Fruit fly (Drosophila melanogaster): ENCODE measurements around the gene Nha1.

Gene Nha1

DNA sequence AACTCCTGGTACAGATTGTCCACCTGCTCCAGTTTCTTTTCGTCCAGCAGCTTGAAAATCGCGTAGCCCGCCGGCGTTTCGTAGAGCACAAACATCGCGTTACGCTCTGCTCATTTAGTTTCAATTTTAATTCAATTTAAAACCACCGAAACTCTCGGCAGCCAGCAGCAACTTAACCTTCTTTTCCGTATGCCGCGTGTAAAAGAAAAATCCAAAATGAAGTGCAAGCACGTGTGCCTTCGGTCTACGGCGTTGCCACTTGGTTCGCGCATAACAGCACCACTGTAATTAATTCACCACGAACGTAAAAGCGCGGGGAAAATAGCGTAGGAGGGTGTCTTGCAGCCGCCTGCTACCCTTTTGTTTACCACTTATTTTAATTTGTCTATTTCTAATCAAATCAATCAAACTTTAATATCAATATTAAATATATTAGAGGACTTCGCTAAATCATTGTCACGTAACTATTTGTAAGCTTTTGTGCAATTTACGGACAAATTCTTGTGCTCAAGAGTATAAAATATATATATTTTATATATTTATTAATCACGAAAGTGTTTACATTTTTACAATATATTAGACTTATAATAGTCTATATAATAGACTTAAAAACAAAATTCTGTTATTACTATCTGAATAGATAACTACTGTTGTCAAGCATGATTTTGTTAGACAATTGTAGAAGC, 48.5 kb upstream of the Nha1 start, which contains the start of gene nop5 (continued):
- no peak for TF ChIP-seq knrl (GFP tag; IDR thresholded peaks at IDR 0.05; ENCODE audit: partially characterized antibody)
- no peak for TF ChIP-seq danr (GFP tag; IDR thresholded peaks at IDR 0.05)
- no peak for TF ChIP-seq Neu2 (GFP tag; optimal IDR thresholded peaks at IDR 0.05; ENCODE audit: borderline replicate concordance)
- no peak for TF ChIP-seq Hsf (GFP tag; optimal IDR thresholded peaks at IDR 0.05)
- TF ChIP-seq CG12744 (GFP tag; optimal IDR thresholded peaks at IDR 0.05), result no peak
- TF ChIP-seq CG15073 (GFP tag; optimal IDR thresholded peaks at IDR 0.05), result no peak
- no peak for TF ChIP-seq CG11696 (GFP tag; IDR thresholded peaks at IDR 0.05)
- TF ChIP-seq CG8359 (GFP tag; optimal IDR thresholded peaks at IDR 0.05; ENCODE audit: borderline replicate concordance), result peak; percentile 20
- TF ChIP-seq fru (optimal IDR thresholded peaks at IDR 0.05), result no peak
- no peak for TF ChIP-seq H2.0 (GFP tag; IDR thresholded peaks at IDR 0.05)
- TF ChIP-seq CG31224 (GFP tag; IDR thresholded peaks at IDR 0.05), result no peak
- peak; percentile 81 for TF ChIP-seq CG9727 (GFP tag; optimal IDR thresholded peaks at IDR 0.05)
- TF ChIP-seq ATbp (GFP tag; optimal IDR thresholded peaks at IDR 0.05), result no peak
- TF ChIP-seq emc (GFP tag; optimal IDR thresholded peaks at IDR 0.05), result no peak
- TF ChIP-seq CG13123 (GFP tag; optimal IDR thresholded peaks at IDR 0.05), result peak; percentile 18
- no peak for TF ChIP-seq CG9876 (GFP tag; optimal IDR thresholded peaks at IDR 0.05)
- TF ChIP-seq CG2678 (tag; optimal IDR thresholded peaks at IDR 0.05), result peak; percentile 89
- no peak for TF ChIP-seq CG14441 (GFP tag; IDR thresholded peaks at IDR 0.05)
- peak; percentile 88 for TF ChIP-seq CG18262 (tag; optimal IDR thresholded peaks at IDR 0.05)
- TF ChIP-seq vfl (GFP tag; optimal IDR thresholded peaks at IDR 0.05), result no peak
- TF ChIP-seq chn (GFP tag; optimal IDR thresholded peaks at IDR 0.05), result no peak
- TF ChIP-seq onecut (GFP tag; IDR thresholded peaks at IDR 0.05), result 0 out of 2 replicates have a peak, but pooled peaks have one; percentile 4
- peak; percentile 56 for TF ChIP-seq Hand (GFP tag; optimal IDR thresholded peaks at IDR 0.05)
- TF ChIP-seq Ada2b (GFP tag; IDR thresholded peaks at IDR 0.05), result no peak
- TF ChIP-seq org-1 (GFP tag; optimal IDR thresholded peaks at IDR 0.05), result peak; percentile 34
- TF ChIP-seq CG13894 (tag; optimal IDR thresholded peaks at IDR 0.05), result no peak
- peak; percentile 28; the same call in 2 of the 3 replicates for TF ChIP-seq croc (GFP tag; conservative IDR thresholded peaks at IDR 0.05)
- no peak for TF ChIP-seq MTF-1 (GFP tag; optimal IDR thresholded peaks at IDR 0.05; ENCODE audit: borderline replicate concordance)
- TF ChIP-seq Vsx1 (GFP tag; optimal IDR thresholded peaks at IDR 0.05), result no peak
- no peak for TF ChIP-seq CG14965 (GFP tag; optimal IDR thresholded peaks at IDR 0.05; ENCODE audit: borderline replicate concordance)
- peak; percentile 76 for TF ChIP-seq CG1233 (GFP tag; optimal IDR thresholded peaks at IDR 0.05)
- TF ChIP-seq Dip3 (GFP tag; optimal IDR thresholded peaks at IDR 0.05), result no peak
- peak; percentile 42 for TF ChIP-seq CG6683 (GFP tag; optimal IDR thresholded peaks at IDR 0.05)
- TF ChIP-seq Antp (GFP tag; optimal IDR thresholded peaks at IDR 0.05), result no peak
- TF ChIP-seq Sin3A (optimal IDR thresholded peaks at IDR 0.05), result peak; percentile 19
- no peak for TF ChIP-seq CG10462 (GFP tag; optimal IDR thresholded peaks at IDR 0.05)
- TF ChIP-seq wek (GFP tag; optimal IDR thresholded peaks at IDR 0.05), result no peak
- TF ChIP-seq zfh2 (GFP tag; optimal IDR thresholded peaks at IDR 0.05), result no peak
- TF ChIP-seq CG17328 (GFP tag; IDR thresholded peaks at IDR 0.05), result 0 out of 2 replicates have a peak, but pooled peaks have one; percentile 4
- TF ChIP-seq sens-2 (GFP tag; IDR thresholded peaks at IDR 0.05), result no peak
- TF ChIP-seq rib (GFP tag; IDR thresholded peaks at IDR 0.05), result no peak
- no peak for TF ChIP-seq usp (GFP tag; optimal IDR thresholded peaks at IDR 0.05)
- no peak for TF ChIP-seq D (optimal IDR thresholded peaks at IDR 0.05)
- peak; percentile 69 for TF ChIP-seq D (GFP tag; optimal IDR thresholded peaks at IDR 0.05)
- no peak for TF ChIP-seq Camta (GFP tag; optimal IDR thresholded peaks at IDR 0.05)
- no peak for TF ChIP-seq amos (GFP tag; IDR thresholded peaks at IDR 0.05; ENCODE audit: partially characterized antibody)
